Worm (Caenorhabditis elegans) whole organism, mixed stage, embryonic: Measurements from ENCODE around the gene morc-1.

Experiments used
- M03D4.4 ChIP-seq: sonication (generic microtip); optimal IDR thresholded peaks from 2 replicates; lab custom pipeline; 2017; ENCODE audit warnings: mild to moderate bottlenecking, missing genetic modification characterization, missing compliant biosample characterization
- bed-3 ChIP-seq: fragments of 200-800 bp; sonication (Bioruptor generic); optimal IDR thresholded peaks from 3 replicates; lab custom pipeline; 2018; ENCODE audit warnings: mild to moderate bottlenecking, missing genetic modification characterization, moderate library complexity, missing compliant biosample characterization
- blmp-1 ChIP-seq: fragments of 150-350 bp; optimal IDR thresholded peaks from 2 replicates; lab custom pipeline; 2014; ENCODE audit warnings: missing biosample characterization, missing genetic modification characterization
- ceh-43 ChIP-seq: fragments of 200-800 bp; sonication (Bioruptor generic); optimal IDR thresholded peaks from 2 replicates; lab custom pipeline; 2018; ENCODE audit warnings: mild to moderate bottlenecking, missing genetic modification characterization, moderate library complexity, missing compliant biosample characterization
- ceh-83 ChIP-seq: fragments of 200-800 bp; sonication (Bioruptor generic); optimal IDR thresholded peaks from 2 replicates; lab custom pipeline; 2018; ENCODE audit warnings: mild to moderate bottlenecking, missing genetic modification characterization, missing compliant biosample characterization
- ces-1 ChIP-seq: fragments of 150-350 bp; optimal IDR thresholded peaks from 2 replicates; lab custom pipeline; 2014; ENCODE audit warnings: missing biosample characterization, missing genetic modification reagents, missing genetic modification characterization
- cnd-1 ChIP-seq: fragments of 200-800 bp; sonication (Bioruptor generic); optimal IDR thresholded peaks from 2 replicates; lab custom pipeline; 2018; ENCODE audit warnings: mild to moderate bottlenecking, missing genetic modification characterization, missing compliant biosample characterization
- drap-1 ChIP-seq: fragments of 200-800 bp; sonication (Bioruptor generic); optimal IDR thresholded peaks from 3 replicates; lab custom pipeline; 2018; ENCODE audit warnings: mild to moderate bottlenecking, missing genetic modification characterization, missing compliant biosample characterization
- elt-3 ChIP-seq: fragments of 150-350 bp; optimal IDR thresholded peaks from 2 replicates; lab custom pipeline; 2014; ENCODE audit warnings: missing biosample characterization, missing genetic modification characterization
- flh-1 ChIP-seq: fragments of 200-800 bp; sonication (Bioruptor generic); optimal IDR thresholded peaks from 2 replicates; lab custom pipeline; 2018; ENCODE audit warnings: mild to moderate bottlenecking, missing genetic modification characterization, moderate library complexity, missing compliant biosample characterization
- ham-2 ChIP-seq: fragments of 200-800 bp; sonication (Bioruptor generic); optimal IDR thresholded peaks from 2 replicates; lab custom pipeline; 2018; ENCODE audit warnings: mild to moderate bottlenecking, missing genetic modification characterization, missing compliant biosample characterization
- lin-13 ChIP-seq: fragments of 150-350 bp; optimal IDR thresholded peaks from 2 replicates; lab custom pipeline; 2014; ENCODE audit warnings: missing biosample characterization, missing genetic modification characterization
- lin-32 ChIP-seq: fragments of 200-800 bp; sonication (Bioruptor generic); optimal IDR thresholded peaks from 2 replicates; lab custom pipeline; 2018; ENCODE audit warnings: mild to moderate bottlenecking, missing genetic modification characterization, missing compliant biosample characterization
- lsy-2 ChIP-seq: fragments of 150-350 bp; optimal IDR thresholded peaks from 2 replicates; lab custom pipeline; 2014; ENCODE audit warnings: missing biosample characterization, missing genetic modification characterization
- mep-1 ChIP-seq: fragments of 150-350 bp; optimal IDR thresholded peaks from 2 replicates; lab custom pipeline; 2017; ENCODE audit warnings: missing biosample characterization, missing genetic modification reagents, missing genetic modification characterization, inconsistent platforms
- mls-2 ChIP-seq: sonication (generic microtip); optimal IDR thresholded peaks from 2 replicates; lab custom pipeline; 2016; ENCODE audit warnings: mild to moderate bottlenecking, missing genetic modification characterization, moderate library complexity, missing compliant biosample characterization
- nhr-12 ChIP-seq: fragments of 150-350 bp; optimal IDR thresholded peaks from 2 replicates; lab custom pipeline; 2014; ENCODE audit warnings: missing biosample characterization, missing genetic modification characterization
- nhr-237 ChIP-seq: fragments of 150-350 bp; optimal IDR thresholded peaks from 2 replicates; lab custom pipeline; 2014; ENCODE audit warnings: missing biosample characterization, missing genetic modification characterization
- nhr-28 ChIP-seq: fragments of 150-350 bp; optimal IDR thresholded peaks from 2 replicates; lab custom pipeline; 2014; ENCODE audit warnings: missing biosample characterization, missing genetic modification characterization
- nhr-76 ChIP-seq: sonication (generic microtip); optimal IDR thresholded peaks from 2 replicates; lab custom pipeline; 2017; ENCODE audit warnings: missing biosample characterization, missing genetic modification characterization
- pha-4 ChIP-seq: fragments of 150-350 bp; optimal IDR thresholded peaks from 2 replicates; lab custom pipeline; 2018; ENCODE audit warnings: missing biosample characterization, missing genetic modification reagents, missing genetic modification characterization
- sem-2 ChIP-seq: fragments of 200-800 bp; sonication (Bioruptor generic); optimal IDR thresholded peaks from 2 replicates; lab custom pipeline; 2018; ENCODE audit warnings: mild to moderate bottlenecking, missing genetic modification characterization, missing compliant biosample characterization
- sptf-1 ChIP-seq: sonication (generic microtip); optimal IDR thresholded peaks from 2 replicates; lab custom pipeline; 2017; ENCODE audit warnings: mild to moderate bottlenecking, missing genetic modification characterization, moderate library complexity, missing compliant biosample characterization
- tbx-8 ChIP-seq: fragments of 200-800 bp; sonication (Bioruptor generic); optimal IDR thresholded peaks from 2 replicates; lab custom pipeline; 2018; ENCODE audit warnings: mild to moderate bottlenecking, missing genetic modification characterization, moderate library complexity, missing compliant biosample characterization
- unc-120 ChIP-seq: sonication (generic microtip); optimal IDR thresholded peaks from 2 replicates; lab custom pipeline; 2017; ENCODE audit warnings: missing genetic modification characterization, missing compliant biosample characterization; ENCODE audit not compliant: poor library complexity, severe bottlenecking
- unc-39 ChIP-seq: fragments of 150-350 bp; optimal IDR thresholded peaks from 2 replicates; lab custom pipeline; 2014; ENCODE audit warnings: missing biosample characterization, missing genetic modification characterization
- unc-62 ChIP-seq: fragments of 150-350 bp; optimal IDR thresholded peaks from 2 replicates; lab custom pipeline; 2014; ENCODE audit warnings: missing biosample characterization, missing genetic modification reagents, missing genetic modification characterization
- zip-8 ChIP-seq: fragments of 150-350 bp; optimal IDR thresholded peaks from 2 replicates; lab custom pipeline; 2014; ENCODE audit warnings: missing biosample characterization, missing genetic modification characterization

Gene morc-1

ce11 chrIII:5222777-5223176 is 16.1 kb upstream of the morc-1 start:
- TF ChIP-seq drap-1 (GFP tag; lab: Kevin White, UChicago) (no peak), zip-8 (tag; lab: Kevin White, UChicago) (no peak), elt-3 (no peak), pha-4 (tag; lab: Kevin White, UChicago) (peak; percentile 8)
- TF ChIP-seq, all 35 proteins: peak for 1

ce11 chrIII:5221820-5222219 is 15.1 kb upstream of the morc-1 start:
- TF ChIP-seq bed-3 (GFP tag; lab: Kevin White, UChicago) (no peak), ceh-43 (no peak), unc-39 (tag; lab: Kevin White, UChicago) (no peak), zip-8 (tag; lab: Kevin White, UChicago) (no peak), blmp-1 (no peak), drap-1 (GFP tag; lab: Kevin White, UChicago) (no peak), nhr-28 (tag; lab: Kevin White, UChicago) (no peak), tbx-8 (GFP tag; lab: Kevin White, UChicago) (no peak), mep-1 (tag; lab: Kevin White, UChicago) (no peak), lin-13 (no peak), nhr-12 (tag; lab: Kevin White, UChicago) (no peak), nhr-76 (tag; lab: Kevin White, UChicago) (no peak), M03D4.4 (tag; lab: Kevin White, UChicago) (no peak), unc-62 (GFP tag; lab: Kevin White, UChicago) (no peak), unc-120 (tag; lab: Kevin White, UChicago) (no peak)

- TF ChIP-seq elt-3 (no peak), lin-32 (GFP tag; lab: Kevin White, UChicago) (no peak), nhr-237 (tag; lab: Kevin White, UChicago) (no peak), lin-13 (no peak), sptf-1 (tag; lab: Kevin White, UChicago) (no peak), ceh-43 (no peak), cnd-1 (no peak), ceh-83 (GFP tag; lab: Kevin White, UChicago) (no peak), zip-8 (tag; lab: Kevin White, UChicago) (no peak), bed-3 (GFP tag; lab: Kevin White, UChicago) (no peak), flh-1 (GFP tag; lab: Kevin White, UChicago) (no peak), ces-1 (GFP tag; lab: Kevin White, UChicago) (no peak)
These were observed 12.0 kb upstream of the morc-1 start, which contains the start of gene ZC155.2 for ce11 chrIII:5218687-5219086. Gene ZC155.2, plus strand, starts transcription at chrIII:5218987.

- TF ChIP-seq ceh-43 (no peak), mls-2 (tag; lab: Kevin White, UChicago) (no peak), lin-13 (no peak)
- TF ChIP-seq, all 35 proteins: peak for 0
These were observed 10.8 kb upstream of the morc-1 start, which contains the start of gene cutl-19 for ce11 chrIII:5217511-5217910. Gene cutl-19, minus strand, starts transcription at chrIII:5217611.

- no peak for TF ChIP-seq pha-4 (tag; lab: Kevin White, UChicago)
- TF ChIP-seq ceh-43 = no peak
- no peak for TF ChIP-seq nhr-237 (tag; lab: Kevin White, UChicago)
- TF ChIP-seq lin-13 = no peak
- no peak for TF ChIP-seq mls-2 (tag; lab: Kevin White, UChicago)
These were observed 8.7 kb upstream of the morc-1 start, which contains the start of gene ZC155.4 for ce11 chrIII:5215375-5215774. Gene ZC155.4, minus strand, starts transcription at chrIII:5215475.

ce11 chrIII:5214162-5214561 is 7.5 kb upstream of the morc-1 start:
- TF ChIP-seq zip-8 (tag; lab: Kevin White, UChicago) (no peak), lin-32 (GFP tag; lab: Kevin White, UChicago) (no peak), drap-1 (GFP tag; lab: Kevin White, UChicago) (no peak), pha-4 (tag; lab: Kevin White, UChicago) (no peak), nhr-237 (tag; lab: Kevin White, UChicago) (no peak), unc-62 (GFP tag; lab: Kevin White, UChicago) (no peak), unc-120 (tag; lab: Kevin White, UChicago) (no peak), lsy-2 (tag; lab: Kevin White, UChicago) (no peak), ces-1 (GFP tag; lab: Kevin White, UChicago) (no peak), cnd-1 (no peak), ham-2 (GFP tag; lab: Kevin White, UChicago) (no peak), sem-2 (GFP tag; lab: Kevin White, UChicago) (no peak), mls-2 (tag; lab: Kevin White, UChicago) (no peak)
